Worm (Caenorhabditis elegans): ENCODE data around the gene rad-23.
"Not testable (repeated sequence)": the region's sequence is repeated elsewhere in the genome, so short reads cannot be mapped to it uniquely, and the experiment has no call there.

ce11 chrII:11695161-11695944 lies 42.8 kb upstream of the rad-23 start, which contains the start of gene tars-1:
- TF ChIP-seq him-1, W03F9.2 (tag; optimal IDR thresholded peaks at IDR 0.05): not testable (repeated sequence)

Data from whole organism, L4/young adult.